Fruit fly (Drosophila melanogaster) whole organism, embryonic: ENCODE data around the gene Vps2.

Experiments used
- Bdp1 ChIP-seq: fragments of 200-800 bp; sonication (Bioruptor generic); optimal IDR thresholded peaks from 3 replicates; lab custom pipeline; 2016; ENCODE audit warnings: missing biosample characterization, missing genetic modification characterization
- CG10321 ChIP-seq: fragments of 200-800 bp; sonication (Bioruptor generic); IDR thresholded peaks from 2 replicates; pipeline ENCODE4 v1.3.6; 2022; ENCODE audit warnings: missing biosample characterization, missing genetic modification characterization
- CG10959 ChIP-seq: fragments of 200-800 bp; sonication (Bioruptor generic); IDR thresholded peaks from 2 replicates; pipeline ENCODE4 v1.3.6; 2022; ENCODE audit warnings: missing biosample characterization, missing genetic modification characterization
- CG11398 ChIP-seq: fragments of 200-800 bp; sonication (Bioruptor generic); optimal IDR thresholded peaks from 2 replicates; lab custom pipeline; 2016; ENCODE audit warnings: missing biosample characterization, missing genetic modification characterization
- CG12155 ChIP-seq: fragments of 200-800 bp; sonication (Bioruptor generic); optimal IDR thresholded peaks from 3 replicates; lab custom pipeline; 2016; ENCODE audit warnings: missing biosample characterization, missing genetic modification characterization
- CG12219 ChIP-seq: fragments of 200-800 bp; sonication (Bioruptor generic); optimal IDR thresholded peaks from 3 replicates; lab custom pipeline; 2018; ENCODE audit warnings: missing biosample characterization, mild to moderate bottlenecking, missing genetic modification characterization
- CG12769 ChIP-seq: fragments of 200-800 bp; sonication (Bioruptor generic); optimal IDR thresholded peaks from 2 replicates; lab custom pipeline; 2019; ENCODE audit warnings: missing biosample characterization, mild to moderate bottlenecking, missing genetic modification characterization, moderate library complexity
- CG13775 ChIP-seq: fragments of 200-800 bp; sonication (Bioruptor generic); optimal IDR thresholded peaks from 3 replicates; lab custom pipeline; 2017; ENCODE audit warnings: missing biosample characterization, mild to moderate bottlenecking, missing genetic modification characterization
- CG16813 ChIP-seq: fragments of 200-800 bp; sonication (Bioruptor generic); IDR thresholded peaks from 3 replicates; pipeline ENCODE4 v1.3.6; 2022; ENCODE audit warnings: missing biosample characterization, missing genetic modification characterization; ENCODE audit not compliant: partially characterized antibody
- CG17186 ChIP-seq: fragments of 200-800 bp; sonication (Bioruptor generic); optimal IDR thresholded peaks from 3 replicates; lab custom pipeline; 2017; ENCODE audit warnings: missing biosample characterization, missing genetic modification reagents, missing genetic modification characterization
- CG2889 ChIP-seq: fragments of 200-800 bp; sonication (Bioruptor generic); IDR thresholded peaks from 3 replicates; pipeline ENCODE4 v1.3.6; 2022; ENCODE audit warnings: missing biosample characterization, missing genetic modification characterization
- CG31365 ChIP-seq: fragments of 200-800 bp; sonication (Bioruptor generic); optimal IDR thresholded peaks from 2 replicates; lab custom pipeline; 2018; ENCODE audit warnings: missing biosample characterization, mild to moderate bottlenecking, missing genetic modification characterization
- CG32532 ChIP-seq: fragments of 200-800 bp; sonication (Bioruptor generic); IDR thresholded peaks from 2 replicates; pipeline ENCODE4 v1.3.6; 2022; ENCODE audit warnings: missing biosample characterization, missing genetic modification characterization
- CG32772 ChIP-seq: fragments of 200-800 bp; sonication (Bioruptor generic); IDR thresholded peaks from 2 replicates; pipeline ENCODE4 v1.3.6; 2022; ENCODE audit warnings: missing biosample characterization, missing genetic modification characterization
- CG4360 ChIP-seq: fragments of 200-800 bp; sonication (Bioruptor generic); IDR thresholded peaks from 2 replicates; pipeline ENCODE4 v1.3.6; 2022; ENCODE audit warnings: missing biosample characterization, missing genetic modification characterization
- CG4854 ChIP-seq: fragments of 200-800 bp; sonication (Bioruptor generic); optimal IDR thresholded peaks from 2 replicates; lab custom pipeline; 2016; ENCODE audit warnings: missing biosample characterization, missing genetic modification characterization, inconsistent platforms
- CG5953 ChIP-seq: fragments of 200-800 bp; sonication (Bioruptor generic); IDR thresholded peaks from 2 replicates; pipeline ENCODE4 v1.3.6; 2022; ENCODE audit warnings: missing biosample characterization, missing genetic modification characterization
- CG6791 ChIP-seq: fragments of 200-800 bp; sonication (Bioruptor generic); IDR thresholded peaks from 3 replicates; pipeline ENCODE4 v1.3.6; 2022; ENCODE audit warnings: missing biosample characterization, missing genetic modification characterization; ENCODE audit not compliant: partially characterized antibody
- CG6813 ChIP-seq: fragments of 200-800 bp; sonication (Bioruptor generic); optimal IDR thresholded peaks from 2 replicates; lab custom pipeline; 2017; ENCODE audit warnings: missing biosample characterization, missing genetic modification characterization, mild to moderate bottlenecking, moderate library complexity, missing genetic modification reagents
- CG7372 ChIP-seq: fragments of 200-800 bp; sonication (Bioruptor generic); IDR thresholded peaks from 2 replicates; pipeline ENCODE4 v1.3.6; 2022; ENCODE audit warnings: missing biosample characterization, missing genetic modification characterization
- CHES-1-like ChIP-seq: fragments of 200-800 bp; sonication (Bioruptor generic); optimal IDR thresholded peaks from 2 replicates; lab custom pipeline; 2016; ENCODE audit warnings: missing biosample characterization, missing genetic modification characterization
- CkIIα-i1 ChIP-seq: fragments of 200-800 bp; sonication (Bioruptor generic); IDR thresholded peaks from 2 replicates; pipeline ENCODE4 v1.3.6; 2022; ENCODE audit warnings: missing biosample characterization, missing genetic modification characterization
- Dad ChIP-seq: fragments of 200-800 bp; sonication (Bioruptor generic); optimal IDR thresholded peaks from 3 replicates; lab custom pipeline; 2016; ENCODE audit warnings: missing biosample characterization, missing genetic modification characterization
- Dfd ChIP-seq, 2 experiments: fragments of >200 bp; optimal IDR thresholded peaks; 2 replicates each; lab custom pipeline; 2017; ENCODE audit warnings: missing biosample characterization in 2 of 2, missing genetic modification characterization in 2 of 2
- H2.0 ChIP-seq: fragments of 200-800 bp; sonication (Bioruptor generic); IDR thresholded peaks from 2 replicates; pipeline ENCODE4 v1.3.6; 2022; ENCODE audit warnings: missing biosample characterization, missing genetic modification characterization
- HLH4C ChIP-seq: fragments of 200-800 bp; sonication (Bioruptor generic); IDR thresholded peaks from 3 replicates; pipeline ENCODE4 v1.3.6; 2022; ENCODE audit warnings: missing biosample characterization, missing genetic modification characterization; ENCODE audit not compliant: partially characterized antibody
- Lim3 ChIP-seq: fragments of 200-800 bp; sonication (Bioruptor generic); IDR thresholded peaks from 2 replicates; pipeline ENCODE4 v1.3.6; 2022; ENCODE audit warnings: missing biosample characterization, missing genetic modification characterization
- NC2α ChIP-seq: fragments of 200-800 bp; sonication (Bioruptor generic); optimal IDR thresholded peaks from 2 replicates; lab custom pipeline; 2016; ENCODE audit warnings: missing biosample characterization, missing genetic modification characterization
- Opbp ChIP-seq: fragments of 200-800 bp; sonication (Bioruptor generic); IDR thresholded peaks from 3 replicates; pipeline ENCODE4 v1.3.6; 2022; ENCODE audit warnings: missing biosample characterization, missing genetic modification characterization; ENCODE audit not compliant: partially characterized antibody
- Scr ChIP-seq: fragments of 200-800 bp; sonication (Bioruptor generic); IDR thresholded peaks from 2 replicates; pipeline ENCODE4 v1.3.6; 2022; ENCODE audit warnings: missing biosample characterization, missing genetic modification characterization; ENCODE audit not compliant: partially characterized antibody
- Six4 ChIP-seq: fragments of 200-800 bp; sonication (Bioruptor generic); optimal IDR thresholded peaks from 2 replicates; lab custom pipeline; 2016; ENCODE audit warnings: missing biosample characterization, missing genetic modification characterization
- Xbp1 ChIP-seq: fragments of 200-800 bp; sonication (Bioruptor generic); optimal IDR thresholded peaks from 3 replicates; lab custom pipeline; 2016; ENCODE audit warnings: missing biosample characterization, mild to moderate bottlenecking, missing genetic modification characterization
- caup ChIP-seq: fragments of 200-800 bp; sonication (Bioruptor generic); optimal IDR thresholded peaks from 3 replicates; lab custom pipeline; 2017; ENCODE audit warnings: missing biosample characterization, mild to moderate bottlenecking, missing genetic modification characterization, moderate library complexity; ENCODE audit not compliant: severe bottlenecking
- chn ChIP-seq: fragments of 200-800 bp; sonication (Bioruptor generic); optimal IDR thresholded peaks from 2 replicates; lab custom pipeline; 2016; ENCODE audit warnings: missing biosample characterization, missing genetic modification characterization
- corto ChIP-seq: fragments of 200-800 bp; sonication (Bioruptor generic); optimal IDR thresholded peaks from 2 replicates; lab custom pipeline; 2016; ENCODE audit warnings: missing biosample characterization, mild to moderate bottlenecking, missing genetic modification characterization, moderate library complexity
- crp ChIP-seq, 2 experiments: fragments of 200-800 bp; sonication (Bioruptor generic); optimal IDR thresholded peaks; 2 replicates in 1 of 2; 3 replicates in 1 of 2; lab custom pipeline; 2017; ENCODE audit warnings: missing biosample characterization in 2 of 2, missing genetic modification characterization in 2 of 2, mild to moderate bottlenecking in 1 of 2, moderate library complexity in 1 of 2
- esg ChIP-seq: fragments of 200-800 bp; sonication (Bioruptor generic); conservative IDR thresholded peaks from 2 replicates; pipeline ENCODE4 v1.3.6; 2022; ENCODE audit warnings: missing biosample characterization, missing genetic modification characterization
- eve ChIP-seq, 2 experiments: fragments of >200 bp; optimal IDR thresholded peaks; 2 replicates each; lab custom pipeline; 2017; ENCODE audit warnings: missing biosample characterization in 2 of 2, missing genetic modification characterization in 2 of 2
- fru ChIP-seq: fragments of >200 bp; optimal IDR thresholded peaks from 2 replicates; lab custom pipeline; 2017
- gcm ChIP-seq: fragments of 200-800 bp; sonication (Bioruptor generic); optimal IDR thresholded peaks from 2 replicates; lab custom pipeline; 2019; ENCODE audit warnings: missing biosample characterization, mild to moderate bottlenecking, missing genetic modification characterization, moderate library complexity
- hth ChIP-seq: fragments of >200 bp; optimal IDR thresholded peaks from 2 replicates; lab custom pipeline; 2017; ENCODE audit warnings: inconsistent platforms
- ken ChIP-seq: fragments of 200-800 bp; sonication (Bioruptor generic); IDR thresholded peaks from 3 replicates; pipeline ENCODE4 v1.3.6; 2022; ENCODE audit warnings: missing biosample characterization, missing genetic modification characterization
- klu ChIP-seq: fragments of 200-800 bp; sonication (Bioruptor generic); IDR thresholded peaks from 2 replicates; pipeline ENCODE4 v1.3.6; 2022; ENCODE audit warnings: missing biosample characterization, missing genetic modification characterization
- lov ChIP-seq, 2 experiments: fragments of 200-800 bp in 1 of 2; fragments of >200 bp in 1 of 2; sonication (Bioruptor generic) in 1 of 2; IDR thresholded peaks in 1 of 2; optimal IDR thresholded peaks in 1 of 2; 2 replicates in 1 of 2; 3 replicates in 1 of 2; pipeline versions ENCODE4 v1.3.6 to Lab custom; 2017 to 2022; ENCODE audit warnings: missing biosample characterization in 1 of 2, missing genetic modification characterization in 1 of 2
- pfk ChIP-seq: fragments of 200-800 bp; sonication (Bioruptor generic); optimal IDR thresholded peaks from 2 replicates; lab custom pipeline; 2018; ENCODE audit warnings: missing biosample characterization, mild to moderate bottlenecking, missing genetic modification characterization, moderate library complexity
- tap ChIP-seq: fragments of 200-800 bp; optimal IDR thresholded peaks from 3 replicates; lab custom pipeline; 2019; ENCODE audit warnings: missing biosample characterization, mild to moderate bottlenecking, missing genetic modification characterization, moderate library complexity
- tll ChIP-seq, 2 experiments: fragments of 200-800 bp in 1 of 2; fragments of >200 bp in 1 of 2; sonication (Bioruptor generic) in 1 of 2; optimal IDR thresholded peaks; 2 replicates each; lab custom pipeline; 2017 to 2019; ENCODE audit warnings: missing biosample characterization in 2 of 2, missing genetic modification characterization in 2 of 2, mild to moderate bottlenecking in 1 of 2, moderate library complexity in 1 of 2
- wdn ChIP-seq: fragments of 200-800 bp; sonication (Bioruptor generic); IDR thresholded peaks from 2 replicates; pipeline ENCODE4 v1.3.6; 2022; ENCODE audit warnings: missing biosample characterization, missing genetic modification characterization
- zfh2 ChIP-seq: fragments of 200-800 bp; sonication (Bioruptor generic); optimal IDR thresholded peaks from 2 replicates; lab custom pipeline; 2016; ENCODE audit warnings: missing biosample characterization, missing genetic modification characterization

The Vps2 gene

dm6 chr3R:26008892-26009539, 43.6 kb upstream of the Vps2 start (continued):
- TF ChIP-seq lov (optimal IDR thresholded peaks at IDR 0.05; lab: Kevin White, UChicago) (no peak), lov (GFP tag; IDR thresholded peaks at IDR 0.05; lab: Robert Waterston, UW) (peak; percentile 69; the same call in 1 of the 3 replicates), Opbp (GFP tag; lab: Robert Waterston, UW) (no peak), CG6791 (GFP tag; lab: Robert Waterston, UW) (no peak), klu (peak; percentile 83), pfk (GFP tag; lab: Kevin White, UChicago) (no peak), CG17186 (GFP tag; lab: Kevin White, UChicago) (peak; percentile 42), Bdp1 (GFP tag; lab: Kevin White, UChicago) (peak; percentile 76), CG6813 (peak; percentile 69), Dad (GFP tag; lab: Kevin White, UChicago) (peak; percentile 82), tll (GFP tag; optimal IDR thresholded peaks at IDR 0.05; lab: Kevin White, UChicago) (no peak), Six4 (GFP tag; lab: Kevin White, UChicago) (peak; percentile 82), CG4360 (peak; percentile 66), CG7372 (GFP tag; lab: Robert Waterston, UW) (peak; percentile 82), H2.0 (GFP tag; lab: Robert Waterston, UW) (peak; percentile 88), CG10959 (GFP tag; lab: Robert Waterston, UW) (peak; percentile 69), CHES-1-like (GFP tag; lab: Kevin White, UChicago) (peak; percentile 86), caup (GFP tag; lab: Kevin White, UChicago) (peak; percentile 75), NC2α (GFP tag; lab: Kevin White, UChicago) (peak; percentile 50), CG4854 (GFP tag; lab: Kevin White, UChicago) (peak; percentile 74), CG5953 (GFP tag; lab: Robert Waterston, UW) (peak; percentile 75), hth (no peak), CG10321 (GFP tag; lab: Robert Waterston, UW) (peak; percentile 52), crp (GFP tag; optimal IDR thresholded peaks at IDR 0.05; lab: Kevin White, UChicago) (peak in 1 of 2 experiments; percentile 46), CG12155 (peak; percentile 79), CG32772 (GFP tag; lab: Robert Waterston, UW) (peak; percentile 85), Dfd (GFP tag; optimal IDR thresholded peaks at IDR 0.05; lab: Kevin White, UChicago) (no peak), esg (GFP tag; lab: Robert Waterston, UW) (peak; percentile 91), chn (GFP tag; lab: Kevin White, UChicago) (peak; percentile 89), CG12219 (GFP tag; lab: Kevin White, UChicago) (peak; percentile 93), CG32532 (peak; percentile 87), Xbp1 (GFP tag; lab: Kevin White, UChicago) (peak; percentile 90), CkIIα-i1 (no peak), CG31365 (tag; lab: Kevin White, UChicago) (peak; percentile 26), tap (tag; lab: Kevin White, UChicago) (peak; percentile 92), HLH4C (no peak), CG12769 (tag; lab: Kevin White, UChicago) (peak; percentile 81), CG16813 (GFP tag; lab: Robert Waterston, UW) (no peak), Scr (no peak), eve (GFP tag; optimal IDR thresholded peaks at IDR 0.05; lab: Kevin White, UChicago) (no peak), wdn (peak; percentile 58), Lim3 (GFP tag; lab: Robert Waterston, UW) (peak; percentile 72), fru (lab: Kevin White, UChicago) (no peak), gcm (GFP tag; lab: Kevin White, UChicago) (peak; percentile 83), CG2889 (GFP tag; lab: Robert Waterston, UW) (peak; percentile 44; the same call in 1 of the 3 replicates), zfh2 (GFP tag; lab: Kevin White, UChicago) (peak; percentile 69), corto (GFP tag; lab: Kevin White, UChicago) (peak; percentile 92), ken (GFP tag; lab: Robert Waterston, UW) (peak; percentile 84), CG13775 (GFP tag; lab: Kevin White, UChicago) (peak; percentile 80), CG11398 (GFP tag; lab: Kevin White, UChicago) (peak; percentile 84)
